Fruit fly (Drosophila melanogaster): ENCODE data around the gene Scsalpha1.

Gene Scsalpha1

dm6 chr3L:3785688-3786087 lies 28.3 kb upstream of the Scsalpha1 start (continued):
- no peak for TF ChIP-seq D19A (tag; optimal IDR thresholded peaks at IDR 0.05)
- TF ChIP-seq CG10267 (tag; optimal IDR thresholded peaks at IDR 0.05), result no peak
- peak; percentile 11 for TF ChIP-seq CG12219 (GFP tag; optimal IDR thresholded peaks at IDR 0.05)
- peak; percentile 10; the same call in 1 of the 2 replicates for TF ChIP-seq chm (GFP tag; IDR thresholded peaks at IDR 0.05)
- no peak for TF ChIP-seq fd3F (GFP tag; optimal IDR thresholded peaks at IDR 0.05)
- TF ChIP-seq grn (GFP tag; optimal IDR thresholded peaks at IDR 0.05), result no peak
- TF ChIP-seq MESR4 (GFP tag; optimal IDR thresholded peaks at IDR 0.05), result no peak
- no peak for TF ChIP-seq CG8478 (optimal IDR thresholded peaks at IDR 0.05)
- TF ChIP-seq cad (GFP tag; optimal IDR thresholded peaks at IDR 0.05), result no peak
- peak; percentile 19 for TF ChIP-seq CG17829 (tag; optimal IDR thresholded peaks at IDR 0.05)
- no peak for TF ChIP-seq hb (GFP tag; IDR thresholded peaks at IDR 0.05; ENCODE audit: partially characterized antibody)
- no peak for TF ChIP-seq Usf (GFP tag; optimal IDR thresholded peaks at IDR 0.05)
- TF ChIP-seq Deaf1 (tag; optimal IDR thresholded peaks at IDR 0.05), result no peak
- no peak for TF ChIP-seq cwo (GFP tag; optimal IDR thresholded peaks at IDR 0.05)
- no peak for TF ChIP-seq Ssrp (tag; optimal IDR thresholded peaks at IDR 0.05)
- no peak for TF ChIP-seq YL-1 (GFP tag; optimal IDR thresholded peaks at IDR 0.05)
- no peak for TF ChIP-seq dimm (GFP tag; IDR thresholded peaks at IDR 0.05)
- TF ChIP-seq dmrt99B (tag; optimal IDR thresholded peaks at IDR 0.05), result peak; percentile 24
- TF ChIP-seq sisA (GFP tag; IDR thresholded peaks at IDR 0.05), result peak; percentile 48; the same call in 1 of the 2 replicates
- TF ChIP-seq sim (GFP tag; IDR thresholded peaks at IDR 0.05), result 0 out of 2 replicates have a peak, but pooled peaks have one; percentile 32
- peak in 1 of 2 experiments; percentile 3 for TF ChIP-seq eve (GFP tag; optimal IDR thresholded peaks at IDR 0.05)
- no peak for TF ChIP-seq CG6175 (GFP tag; IDR thresholded peaks at IDR 0.05)
- no peak for TF ChIP-seq CG8290 (GFP tag; optimal IDR thresholded peaks at IDR 0.05)
- peak in 1 of 2 experiments; percentile 7 for TF ChIP-seq CG8290 (tag; optimal IDR thresholded peaks at IDR 0.05)
- TF ChIP-seq CG9437 (GFP tag; optimal IDR thresholded peaks at IDR 0.05), result no peak
- no peak for TF ChIP-seq CG17912 (GFP tag; optimal IDR thresholded peaks at IDR 0.05)
- TF ChIP-seq Oli (tag; optimal IDR thresholded peaks at IDR 0.05), result peak; percentile 37
- no peak for TF ChIP-seq CG3838 (GFP tag; optimal IDR thresholded peaks at IDR 0.05)
- no peak for TF ChIP-seq Vsx1 (GFP tag; optimal IDR thresholded peaks at IDR 0.05)
- TF ChIP-seq zen2 (GFP tag; IDR thresholded peaks at IDR 0.05; ENCODE audit: partially characterized antibody), result no peak
- TF ChIP-seq Atf3 (GFP tag; optimal IDR thresholded peaks at IDR 0.05), result no peak
- no peak for TF ChIP-seq CG2202 (tag; optimal IDR thresholded peaks at IDR 0.05)
- no peak for TF ChIP-seq hth (optimal IDR thresholded peaks at IDR 0.05)
- TF ChIP-seq Oaz (GFP tag; IDR thresholded peaks at IDR 0.05), result 0 out of 2 replicates have a peak, but pooled peaks have one; percentile 20
- peak; percentile 25 for TF ChIP-seq CG7786 (GFP tag; optimal IDR thresholded peaks at IDR 0.05)
- no peak for TF ChIP-seq Adf1 (GFP tag; IDR thresholded peaks at IDR 0.05)
- TF ChIP-seq bbx (GFP tag; IDR thresholded peaks at IDR 0.05; ENCODE audit: partially characterized antibody), result no peak
- TF ChIP-seq disco-r (GFP tag; optimal IDR thresholded peaks at IDR 0.05), result no peak
- TF ChIP-seq phol (tag; optimal IDR thresholded peaks at IDR 0.05), result peak; percentile 27
- no peak for TF ChIP-seq Bdp1 (GFP tag; optimal IDR thresholded peaks at IDR 0.05)
- no peak for TF ChIP-seq CG18764 (GFP tag; optimal IDR thresholded peaks at IDR 0.05)
- TF ChIP-seq CG12769 (tag; optimal IDR thresholded peaks at IDR 0.05), result no peak
- TF ChIP-seq CG2678 (tag; optimal IDR thresholded peaks at IDR 0.05), result peak; percentile 19
- TF ChIP-seq CG4730 (GFP tag; IDR thresholded peaks at IDR 0.05), result 0 out of 2 replicates have a peak, but pooled peaks have one; percentile 36
- no peak for TF ChIP-seq CG14050 (GFP tag; IDR thresholded peaks at IDR 0.05)
- no peak for TF ChIP-seq pros (GFP tag; optimal IDR thresholded peaks at IDR 0.05)
- no peak for TF ChIP-seq zfh2 (GFP tag; optimal IDR thresholded peaks at IDR 0.05)
- no peak for TF ChIP-seq ham (GFP tag; IDR thresholded peaks at IDR 0.05)
- no peak for TF ChIP-seq prd (optimal IDR thresholded peaks at IDR 0.05)
- peak; percentile 77 for TF ChIP-seq prd (GFP tag; IDR thresholded peaks at IDR 0.05)
- peak; percentile 45 for TF ChIP-seq unpg (GFP tag; optimal IDR thresholded peaks at IDR 0.05)
- TF ChIP-seq scrt (GFP tag; optimal IDR thresholded peaks at IDR 0.05), result no peak

All from whole organism, embryonic.